Worm (Caenorhabditis elegans) whole organism, L4 larva: ENCODE results near the gene T21B10.4.

Experiments used
- F49E8.2 ChIP-seq: sonication (generic microtip); optimal IDR thresholded peaks from 2 replicates; lab custom pipeline; 2016; ENCODE audit warnings: missing compliant biosample characterization, mild to moderate bottlenecking, missing genetic modification characterization, borderline replicate concordance
- ama-1 ChIP-seq: fragments of 150-350 bp; optimal IDR thresholded peaks from 2 replicates; lab custom pipeline; 2014; ENCODE audit warnings: inconsistent platforms, mixed read lengths
- arid-1 ChIP-seq: fragments of 200-800 bp; sonication (Bioruptor generic); conservative IDR thresholded peaks from 2 replicates; pipeline ENCODE4 v1.3.6; 2022; ENCODE audit warnings: missing genetic modification reagents, missing genetic modification characterization, missing compliant biosample characterization
- ces-1 ChIP-seq: fragments of 150-350 bp; sonication (generic microtip); optimal IDR thresholded peaks from 4 replicates; lab custom pipeline; 2014; ENCODE audit warnings: missing biosample characterization, missing genetic modification reagents, missing genetic modification characterization
- dmd-8 ChIP-seq: fragments of 200-800 bp; sonication (Bioruptor generic); IDR thresholded peaks from 2 replicates; pipeline ENCODE4 v1.3.6; 2022; ENCODE audit warnings: missing genetic modification characterization, missing compliant biosample characterization
- nhr-25 ChIP-seq: sonication (generic microtip); optimal IDR thresholded peaks from 2 replicates; lab custom pipeline; 2017; ENCODE audit warnings: missing genetic modification characterization, mild to moderate bottlenecking, missing compliant biosample characterization, antibody characterized with exemption, moderate library complexity, borderline replicate concordance; ENCODE audit not compliant: insufficient read depth
- nhr-6 ChIP-seq: fragments of 150-350 bp; optimal IDR thresholded peaks from 2 replicates; lab custom pipeline; 2014; ENCODE audit warnings: missing biosample characterization, missing genetic modification characterization
- pha-4 ChIP-seq, 2 experiments: fragments of 150-350 bp in 1 of 2; fragments of 200-800 bp in 1 of 2; sonication (Bioruptor generic) in 1 of 2; IDR thresholded peaks in 1 of 2; optimal IDR thresholded peaks in 1 of 2; 2 replicates each; pipeline versions ENCODE4 v1.3.6 to Lab custom; 2014 to 2022; ENCODE audit warnings: missing genetic modification characterization in 2 of 2, missing genetic modification reagents in 2 of 2, missing biosample characterization in 1 of 2, missing compliant biosample characterization in 1 of 2
- skn-1 ChIP-seq: fragments of 150-350 bp; optimal IDR thresholded peaks from 2 replicates; lab custom pipeline; 2014; ENCODE audit warnings: missing biosample characterization, missing genetic modification characterization
- unc-130 ChIP-seq: sonication (generic microtip); optimal IDR thresholded peaks from 2 replicates; lab custom pipeline; 2016; ENCODE audit warnings: missing genetic modification reagents, missing genetic modification characterization, missing compliant biosample characterization
- ztf-11 ChIP-seq: fragments of 150-350 bp; optimal IDR thresholded peaks from 2 replicates; lab custom pipeline; 2014; ENCODE audit warnings: missing biosample characterization, missing genetic modification characterization

DNA sequence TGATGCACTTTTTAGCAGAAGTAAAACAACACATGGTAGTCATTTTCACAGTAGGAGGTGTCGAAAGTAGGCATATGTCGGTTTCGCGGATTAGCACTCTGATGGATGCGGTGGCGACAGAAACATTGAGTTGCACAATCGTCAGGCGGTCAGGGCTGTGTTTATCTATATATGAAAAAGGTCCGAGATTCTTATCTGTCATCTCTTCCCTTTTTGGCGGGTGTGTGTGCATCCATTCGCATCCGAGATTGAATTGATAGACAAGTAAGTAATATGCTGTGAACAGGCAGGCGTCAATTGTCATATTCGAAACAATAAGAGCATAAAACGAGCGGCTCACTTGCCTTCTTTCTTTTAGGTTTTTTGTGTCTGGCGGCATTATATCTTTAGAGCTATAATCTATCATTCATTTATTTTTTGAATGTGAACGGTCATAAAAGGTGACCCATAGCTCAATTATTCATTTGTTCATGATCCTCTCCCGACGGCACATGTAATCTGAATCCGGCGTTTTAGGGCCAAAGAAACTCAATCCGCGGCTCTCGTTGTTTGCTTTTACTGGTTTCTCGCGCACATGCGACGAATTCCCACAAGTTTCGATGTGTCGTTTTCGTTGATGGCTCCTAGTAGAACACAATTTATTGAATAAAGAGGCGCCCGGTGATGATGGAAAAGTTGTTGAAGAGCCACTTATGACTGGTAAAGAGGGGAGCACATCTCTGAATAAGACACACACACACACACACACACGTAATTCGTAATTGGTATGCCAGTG, 41.9 kb upstream of the T21B10.4 start:
- TF ChIP-seq pha-4 (GFP tag; IDR thresholded peaks at IDR 0.05; lab: Robert Waterston, UW), result no peak
- TF ChIP-seq pha-4 (tag; optimal IDR thresholded peaks at IDR 0.05; lab: Kevin White, UChicago), result no peak
- TF ChIP-seq ama-1, result no peak
- TF ChIP-seq F49E8.2 (tag; lab: Kevin White, UChicago), result no peak
- no peak for TF ChIP-seq ces-1 (GFP tag; lab: Kevin White, UChicago)
- TF ChIP-seq ztf-11, result no peak
- TF ChIP-seq skn-1 (tag; lab: Kevin White, UChicago), result no peak
- no peak for TF ChIP-seq nhr-6 (tag; lab: Kevin White, UChicago)
- no peak for TF ChIP-seq nhr-25 (tag; lab: Kevin White, UChicago)
- no peak for TF ChIP-seq arid-1 (GFP tag; lab: Robert Waterston, UW)
- no peak for TF ChIP-seq unc-130 (GFP tag; lab: Kevin White, UChicago)
- TF ChIP-seq dmd-8, result no peak
